Worm (Caenorhabditis elegans): ENCODE results near the gene F32E10.5.
A peak's percentile ranks its signal among the peaks of the same experiment; 100 is the strongest.

Gene F32E10.5

ce11 chrIV:7573944-7574343 lies 4.2 kb downstream of the F32E10.5 start (continued):
- TF ChIP-seq Y48G9A.11 (GFP tag; IDR thresholded peaks at IDR 0.05) (peak; percentile 89), gei-8 (GFP tag; optimal IDR thresholded peaks at IDR 0.05) (peak; percentile 92), nhr-10 (tag; optimal IDR thresholded peaks at IDR 0.05) (no peak), nhr-28 (tag; optimal IDR thresholded peaks at IDR 0.05) (peak; percentile 25), spr-1 (tag; optimal IDR thresholded peaks at IDR 0.05) (peak; percentile 89), hif-1 (tag; optimal IDR thresholded peaks at IDR 0.05) (peak; percentile 59 to 71), set-16 (GFP tag; IDR thresholded peaks at IDR 0.05) (0 out of 2 replicates have a peak, but pooled peaks have one; percentile 21), lin-13 (GFP tag; optimal IDR thresholded peaks at IDR 0.05) (peak; percentile 83), nhr-76 (tag; optimal IDR thresholded peaks at IDR 0.05) (no peak), F37D6.2 (tag; optimal IDR thresholded peaks at IDR 0.05) (peak; percentile 70), spr-3 (GFP tag; optimal IDR thresholded peaks at IDR 0.05) (peak; percentile 83), ceh-82 (tag; optimal IDR thresholded peaks at IDR 0.05) (no peak), F49E8.2 (tag; optimal IDR thresholded peaks at IDR 0.05; ENCODE audit: borderline replicate concordance) (peak; percentile 87), ama-1 (optimal IDR thresholded peaks at IDR 0.05) (peak; percentile 68), nhr-6 (tag; optimal IDR thresholded peaks at IDR 0.05) (peak; percentile 50), nhr-111 (GFP tag; optimal IDR thresholded peaks at IDR 0.05) (peak; percentile 96), Y75B8A.6 (GFP tag; IDR thresholded peaks at IDR 0.05) (0 out of 2 replicates have a peak, but pooled peaks have one; percentile 33), nhr-25 (tag; optimal IDR thresholded peaks at IDR 0.05; ENCODE audit: borderline replicate concordance, insufficient read depth) (peak; percentile 38), R02D3.7 (tag; optimal IDR thresholded peaks at IDR 0.05) (peak; percentile 34), zip-11 (GFP tag; IDR thresholded peaks at IDR 0.05) (peak; percentile 68; the same call in 1 of the 2 replicates), T20F7.1 (GFP tag; optimal IDR thresholded peaks at IDR 0.05) (peak; percentile 82), dmd-8 (GFP tag; IDR thresholded peaks at IDR 0.05) (peak; percentile 98), aha-1 (tag) (peak; percentile 98), ceh-28 (tag; optimal IDR thresholded peaks at IDR 0.05) (no peak), hlh-30 (tag; optimal IDR thresholded peaks at IDR 0.05; ENCODE audit: insufficient read depth) (peak; percentile 71), D1046.2 (GFP tag; IDR thresholded peaks at IDR 0.05) (peak; percentile 84; the same call in 1 of the 2 replicates), fos-1 (tag; optimal IDR thresholded peaks at IDR 0.05) (no peak), F44E2.7 (GFP tag; IDR thresholded peaks at IDR 0.05) (peak; percentile 97), unc-130 (GFP tag; optimal IDR thresholded peaks at IDR 0.05) (peak; percentile 95), hmg-1.1 (GFP tag; IDR thresholded peaks at IDR 0.05) (peak; percentile 94), F26F4.8 (GFP tag; conservative IDR thresholded peaks at IDR 0.05) (peak; percentile 97), madf-9 (GFP tag; conservative IDR thresholded peaks at IDR 0.05) (peak; percentile 88), fkh-10 (GFP tag; optimal IDR thresholded peaks at IDR 0.05) (no peak), daf-12 (tag; optimal IDR thresholded peaks at IDR 0.05) (no peak), unc-62 (GFP tag; optimal IDR thresholded peaks at IDR 0.05 in 1 of 2) (peak in 1 of 2 experiments; percentile 79), unc-62 (tag; optimal IDR thresholded peaks at IDR 0.05) (no peak), daf-8 (GFP tag; IDR thresholded peaks at IDR 0.05) (no peak), lim-7 (GFP tag; IDR thresholded peaks at IDR 0.05) (peak; percentile 100), dmd-9 (GFP tag; IDR thresholded peaks at IDR 0.05) (peak; percentile 79; the same call in 1 of the 2 replicates), attf-4 (tag; optimal IDR thresholded peaks at IDR 0.05) (peak; percentile 68), nhr-11 (tag; optimal IDR thresholded peaks at IDR 0.05) (no peak), zfp-2 (tag; optimal IDR thresholded peaks at IDR 0.05) (peak; percentile 73), ceh-62 (tag; optimal IDR thresholded peaks at IDR 0.05) (no peak), mxl-3 (GFP tag; optimal IDR thresholded peaks at IDR 0.05) (peak; percentile 82), ces-1 (GFP tag; optimal IDR thresholded peaks at IDR 0.05) (peak; percentile 66), lin-38 (GFP tag; IDR thresholded peaks at IDR 0.05) (peak; percentile 90), zag-1 (tag; optimal IDR thresholded peaks at IDR 0.05) (no peak), nhr-48 (tag; optimal IDR thresholded peaks at IDR 0.05) (peak; percentile 81), pha-4 (GFP tag; IDR thresholded peaks at IDR 0.05) (peak; percentile 95), pha-4 (tag; optimal IDR thresholded peaks at IDR 0.05) (no peak), madf-5 (GFP tag; IDR thresholded peaks at IDR 0.05) (peak; percentile 90 to 95), cey-2 (tag; optimal IDR thresholded peaks at IDR 0.05; ENCODE audit: borderline replicate concordance, insufficient read depth) (no peak)

All from whole organism, L4 larva.